Worm (Caenorhabditis elegans): ENCODE data around the gene srbc-55.

DNA sequence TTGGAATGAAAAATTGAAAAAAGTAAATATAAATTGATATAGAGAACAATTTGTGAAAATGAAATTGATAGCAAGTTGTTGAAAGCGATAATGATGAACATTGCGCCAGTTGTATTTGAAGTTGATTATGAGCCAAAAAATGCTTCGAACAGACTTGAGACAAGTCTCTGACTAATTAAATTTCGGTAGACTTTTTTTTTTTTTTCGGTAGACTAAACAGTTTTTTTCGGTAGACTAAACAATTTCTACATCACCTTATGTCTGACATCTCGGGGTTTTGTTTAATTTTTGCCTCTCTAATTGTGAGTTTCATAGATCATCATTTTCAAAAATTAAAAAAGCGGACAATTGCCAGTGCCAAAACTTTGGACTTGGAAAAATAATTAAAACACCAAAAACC, 3.8 kb upstream of the srbc-55 start, which contains the start of gene srbc-54:
- TF ChIP-seq mdl-1 (tag; optimal IDR thresholded peaks at IDR 0.05), result no peak
- TF ChIP-seq nhr-11 (tag; optimal IDR thresholded peaks at IDR 0.05), result no peak
- TF ChIP-seq jun-1 (tag; optimal IDR thresholded peaks at IDR 0.05), result no peak
- TF ChIP-seq nhr-28 (tag; optimal IDR thresholded peaks at IDR 0.05), result no peak
- no peak for TF ChIP-seq nhr-77 (tag; optimal IDR thresholded peaks at IDR 0.05)
- TF ChIP-seq lin-13 (GFP tag; optimal IDR thresholded peaks at IDR 0.05), result no peak
- no peak for TF ChIP-seq aha-1 (tag; optimal IDR thresholded peaks at IDR 0.05)
- no peak for TF ChIP-seq tbx-2 (tag; optimal IDR thresholded peaks at IDR 0.05)
- no peak for TF ChIP-seq rnt-1 (tag; optimal IDR thresholded peaks at IDR 0.05)
- no peak for TF ChIP-seq fos-1 (tag; optimal IDR thresholded peaks at IDR 0.05)
- TF ChIP-seq ama-1 (optimal IDR thresholded peaks at IDR 0.05), result no peak
- TF ChIP-seq fkh-10 (GFP tag; optimal IDR thresholded peaks at IDR 0.05), result no peak
- TF ChIP-seq nhr-85 (tag), result no peak
